Worm (Caenorhabditis elegans): Measurements from ENCODE around the gene mdh-1.

DNA sequence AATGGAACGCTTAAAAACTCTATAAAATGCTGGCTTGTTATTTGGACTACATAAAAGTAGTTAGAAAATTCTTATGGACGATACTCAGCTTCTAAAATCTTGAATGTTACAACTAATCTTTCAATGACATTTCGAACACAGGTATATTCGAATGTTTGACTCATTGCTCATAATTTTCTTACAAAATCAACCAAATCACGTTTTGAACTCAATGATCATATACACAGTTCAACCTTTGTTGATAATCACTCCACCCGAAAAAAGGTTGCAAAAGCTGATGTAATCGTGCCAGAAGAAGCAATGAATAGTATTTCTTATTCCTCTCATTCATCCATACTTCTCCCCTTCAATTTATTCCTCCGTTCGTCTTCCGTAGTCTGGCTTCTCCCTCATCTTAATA lies 32.8 kb upstream of the mdh-1 start, which contains the start of gene K04A8.20:
- TF ChIP-seq F10E7.11 (tag; optimal IDR thresholded peaks at IDR 0.05): no peak
- TF ChIP-seq Y95B8A.8 (GFP tag; IDR thresholded peaks at IDR 0.05): no peak
- TF ChIP-seq mxl-1 (tag; optimal IDR thresholded peaks at IDR 0.05): no peak
- no peak for TF ChIP-seq F33H1.4 (GFP tag; IDR thresholded peaks at IDR 0.05)
- no peak for TF ChIP-seq nhr-90 (tag; optimal IDR thresholded peaks at IDR 0.05)

All from whole organism, young adult.